Worm (Caenorhabditis elegans) whole organism, L3 larva: ENCODE results near the gene D1086.11.
A peak's percentile ranks its signal among the peaks of the same experiment; 100 is the strongest.

Experiments
- R02D3.7 ChIP-seq: fragments of 150-350 bp; optimal IDR thresholded peaks from 2 replicates; lab custom pipeline; 2014; ENCODE audit warnings: missing biosample characterization, missing genetic modification characterization
- ZK546.5 ChIP-seq: sonication (generic microtip); optimal IDR thresholded peaks from 2 replicates; lab custom pipeline; 2017; ENCODE audit warnings: missing biosample characterization, missing genetic modification characterization
- aly-2 ChIP-seq: fragments of 150-350 bp; optimal IDR thresholded peaks from 2 replicates; lab custom pipeline; 2014; ENCODE audit warnings: missing biosample characterization, missing genetic modification characterization
- ama-1 ChIP-seq: fragments of 150-350 bp; optimal IDR thresholded peaks from 2 replicates; lab custom pipeline; 2018
- ceh-16 ChIP-seq: sonication (generic microtip); optimal IDR thresholded peaks from 2 replicates; lab custom pipeline; 2017; ENCODE audit warnings: missing biosample characterization, missing genetic modification characterization
- ceh-28 ChIP-seq: fragments of 150-350 bp; optimal IDR thresholded peaks from 2 replicates; lab custom pipeline; 2014; ENCODE audit warnings: missing biosample characterization, missing genetic modification reagents, missing genetic modification characterization
- ceh-82 ChIP-seq: fragments of 150-350 bp; optimal IDR thresholded peaks from 2 replicates; lab custom pipeline; 2014; ENCODE audit warnings: missing biosample characterization, missing genetic modification characterization
- ceh-9 ChIP-seq: sonication (generic microtip); optimal IDR thresholded peaks from 2 replicates; lab custom pipeline; 2018; ENCODE audit warnings: missing biosample characterization, missing genetic modification characterization
- daf-12 ChIP-seq: fragments of 150-350 bp; optimal IDR thresholded peaks from 2 replicates; lab custom pipeline; 2014; ENCODE audit warnings: missing biosample characterization, missing genetic modification reagents, missing genetic modification characterization
- egl-27 ChIP-seq: sonication (generic microtip); optimal IDR thresholded peaks from 4 replicates; lab custom pipeline; 2017; ENCODE audit warnings: missing biosample characterization, missing genetic modification reagents, missing genetic modification characterization
- egl-5 ChIP-seq: fragments of 150-350 bp; optimal IDR thresholded peaks from 2 replicates; lab custom pipeline; 2017; ENCODE audit warnings: missing biosample characterization, missing genetic modification reagents, missing genetic modification characterization, inconsistent platforms
- elt-1 ChIP-seq: fragments of 150-350 bp; optimal IDR thresholded peaks from 2 replicates; lab custom pipeline; 2014; ENCODE audit warnings: missing biosample characterization, missing genetic modification characterization
- elt-2 ChIP-seq: sonication (generic microtip); optimal IDR thresholded peaks from 2 replicates; lab custom pipeline; 2016; ENCODE audit warnings: missing genetic modification reagents, mild to moderate bottlenecking, missing genetic modification characterization, missing compliant biosample characterization
- elt-3 ChIP-seq, 3 experiments: fragments of 150-350 bp in 1 of 3; sonication (generic microtip) in 2 of 3; optimal IDR thresholded peaks; 2 replicates in 2 of 3; 4 replicates in 1 of 3; lab custom pipeline; 2014 to 2017; ENCODE audit warnings: missing biosample characterization in 3 of 3, missing genetic modification characterization in 3 of 3
- eor-1 ChIP-seq, 2 experiments: fragments of 150-350 bp; optimal IDR thresholded peaks; 2 replicates each; lab custom pipeline; 2014 to 2018; ENCODE audit warnings: missing biosample characterization in 2 of 2, missing genetic modification characterization in 2 of 2
- fkh-10 ChIP-seq: sonication (generic microtip); optimal IDR thresholded peaks from 2 replicates; lab custom pipeline; 2017; ENCODE audit warnings: missing biosample characterization, missing genetic modification reagents, missing genetic modification characterization
- fkh-2 ChIP-seq: fragments of 150-350 bp; optimal IDR thresholded peaks from 2 replicates; lab custom pipeline; 2014; ENCODE audit warnings: missing biosample characterization, missing genetic modification reagents, missing genetic modification characterization
- fos-1 ChIP-seq: fragments of 150-350 bp; optimal IDR thresholded peaks from 2 replicates; lab custom pipeline; 2014; ENCODE audit warnings: missing biosample characterization, missing genetic modification characterization
- hmg-11 ChIP-seq: sonication (generic microtip); optimal IDR thresholded peaks from 2 replicates; lab custom pipeline; 2016; ENCODE audit warnings: missing genetic modification characterization, missing compliant biosample characterization
- jun-1 ChIP-seq: fragments of 150-350 bp; optimal IDR thresholded peaks from 2 replicates; lab custom pipeline; 2014; ENCODE audit warnings: missing biosample characterization, missing genetic modification reagents, missing genetic modification characterization
- lin-15B ChIP-seq: fragments of 150-350 bp; optimal IDR thresholded peaks from 2 replicates; lab custom pipeline; 2014; ENCODE audit warnings: missing biosample characterization, missing genetic modification characterization
- lin-39 ChIP-seq: fragments of 150-350 bp; optimal IDR thresholded peaks from 2 replicates; lab custom pipeline; 2018; ENCODE audit warnings: missing biosample characterization, missing genetic modification reagents, missing genetic modification characterization
- lsy-12 ChIP-seq: sonication (generic microtip); optimal IDR thresholded peaks from 2 replicates; lab custom pipeline; 2016; ENCODE audit warnings: mild to moderate bottlenecking, missing genetic modification characterization, missing compliant biosample characterization
- mdl-1 ChIP-seq: fragments of 150-350 bp; optimal IDR thresholded peaks from 2 replicates; lab custom pipeline; 2014; ENCODE audit warnings: missing biosample characterization, missing genetic modification characterization
- mml-1 ChIP-seq: fragments of 150-350 bp; sonication (generic microtip); optimal IDR thresholded peaks from 3 replicates; lab custom pipeline; 2014; ENCODE audit warnings: missing biosample characterization, missing genetic modification characterization
- nfya-1 ChIP-seq: sonication (generic microtip); optimal IDR thresholded peaks from 2 replicates; lab custom pipeline; 2017; ENCODE audit warnings: missing genetic modification characterization, mild to moderate bottlenecking, missing compliant biosample characterization, antibody characterized with exemption, moderate library complexity; ENCODE audit not compliant: insufficient read depth
- nhr-11 ChIP-seq: fragments of 150-350 bp; optimal IDR thresholded peaks from 2 replicates; lab custom pipeline; 2014; ENCODE audit warnings: missing biosample characterization, missing genetic modification characterization
- nhr-12 ChIP-seq: fragments of 150-350 bp; optimal IDR thresholded peaks from 2 replicates; lab custom pipeline; 2014; ENCODE audit warnings: missing biosample characterization, missing genetic modification characterization
- nhr-23 ChIP-seq: fragments of 150-350 bp; optimal IDR thresholded peaks from 2 replicates; lab custom pipeline; 2014; ENCODE audit warnings: missing biosample characterization, missing genetic modification reagents, missing genetic modification characterization
- nhr-237 ChIP-seq: fragments of 150-350 bp; optimal IDR thresholded peaks from 2 replicates; lab custom pipeline; 2014; ENCODE audit warnings: missing biosample characterization, missing genetic modification characterization
- nhr-25 ChIP-seq: sonication (generic microtip); optimal IDR thresholded peaks from 2 replicates; lab custom pipeline; 2017; ENCODE audit warnings: missing biosample characterization, missing genetic modification characterization
- nhr-28 ChIP-seq: fragments of 150-350 bp; optimal IDR thresholded peaks from 2 replicates; lab custom pipeline; 2014; ENCODE audit warnings: missing biosample characterization, missing genetic modification characterization
- nhr-43 ChIP-seq: sonication (generic microtip); optimal IDR thresholded peaks from 2 replicates; lab custom pipeline; 2016; ENCODE audit warnings: mild to moderate bottlenecking, missing genetic modification characterization, missing compliant biosample characterization; ENCODE audit not compliant: poor library complexity, severe bottlenecking
- nhr-67 ChIP-seq: fragments of 150-350 bp; optimal IDR thresholded peaks from 2 replicates; lab custom pipeline; 2014; ENCODE audit warnings: missing biosample characterization, missing genetic modification characterization
- nhr-76 ChIP-seq: fragments of 150-350 bp; sonication (generic microtip); optimal IDR thresholded peaks from 5 replicates; lab custom pipeline; 2014; ENCODE audit warnings: missing biosample characterization, missing genetic modification characterization
- nhr-77 ChIP-seq: fragments of 150-350 bp; optimal IDR thresholded peaks from 2 replicates; lab custom pipeline; 2014; ENCODE audit warnings: missing biosample characterization, missing genetic modification characterization
- pha-4 ChIP-seq: fragments of 150-350 bp; optimal IDR thresholded peaks from 2 replicates; lab custom pipeline; 2014; ENCODE audit warnings: missing biosample characterization, missing genetic modification reagents, missing genetic modification characterization
- pqm-1 ChIP-seq: fragments of 150-350 bp; optimal IDR thresholded peaks from 2 replicates; lab custom pipeline; 2017; ENCODE audit warnings: missing biosample characterization, missing genetic modification characterization, inconsistent platforms
- sea-2 ChIP-seq: fragments of 150-350 bp; sonication (generic microtip); optimal IDR thresholded peaks from 4 replicates; lab custom pipeline; 2014; ENCODE audit warnings: missing biosample characterization, missing genetic modification reagents, missing genetic modification characterization
- skn-1 ChIP-seq: fragments of 150-350 bp; optimal IDR thresholded peaks from 2 replicates; lab custom pipeline; 2014; ENCODE audit warnings: missing biosample characterization, missing genetic modification characterization
- snpc-4 ChIP-seq: fragments of 150-350 bp; optimal IDR thresholded peaks from 2 replicates; lab custom pipeline; 2014; ENCODE audit warnings: missing biosample characterization, missing genetic modification characterization
- tbx-2 ChIP-seq: sonication (generic microtip); optimal IDR thresholded peaks from 2 replicates; lab custom pipeline; 2016; ENCODE audit warnings: mild to moderate bottlenecking, missing genetic modification characterization, missing compliant biosample characterization
- unc-39 ChIP-seq: sonication (generic microtip); optimal IDR thresholded peaks from 4 replicates; lab custom pipeline; 2017; ENCODE audit warnings: missing biosample characterization, missing genetic modification characterization
- unc-62 ChIP-seq: fragments of 150-350 bp; sonication (generic microtip); optimal IDR thresholded peaks from 4 replicates; lab custom pipeline; 2014; ENCODE audit warnings: missing biosample characterization, missing genetic modification reagents, missing genetic modification characterization
- zag-1 ChIP-seq: fragments of 150-350 bp; optimal IDR thresholded peaks from 2 replicates; lab custom pipeline; 2014; ENCODE audit warnings: missing biosample characterization, missing genetic modification characterization
- ztf-11 ChIP-seq: fragments of 150-350 bp; optimal IDR thresholded peaks from 2 replicates; lab custom pipeline; 2014; ENCODE audit warnings: missing biosample characterization, missing genetic modification characterization
- ztf-4 ChIP-seq: fragments of 150-350 bp; optimal IDR thresholded peaks from 2 replicates; lab custom pipeline; 2014; ENCODE audit warnings: missing biosample characterization, missing genetic modification characterization

Gene D1086.11

DNA sequence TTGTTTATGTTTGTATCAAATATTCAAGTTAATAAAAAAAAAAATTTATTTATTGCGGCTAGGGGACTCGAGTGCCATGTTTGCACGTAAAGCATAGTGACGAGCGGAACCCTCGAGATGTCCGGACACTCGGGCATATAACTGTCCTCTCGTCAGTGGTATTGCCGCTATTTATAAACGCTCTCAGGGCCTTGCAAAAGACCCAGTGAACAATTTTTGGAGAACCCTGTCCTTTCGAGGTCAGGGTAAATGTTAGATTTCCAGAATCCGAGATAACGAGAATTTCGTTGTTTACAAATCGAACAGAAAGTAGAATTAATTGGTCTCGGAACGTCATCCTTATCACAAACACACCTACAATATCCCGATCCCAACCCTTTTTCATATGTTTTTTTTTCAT lies 18.1 kb downstream of the D1086.11 start, which contains the start of gene D1086.3:
TSS of gene D1086.3 (plus strand) at position 390 of the 400 bp plus-strand sequence.
- no peak for TF ChIP-seq ceh-16 (tag; lab: Kevin White, UChicago)
- no peak for TF ChIP-seq nhr-11 (tag; lab: Kevin White, UChicago)
- TF ChIP-seq egl-27 (tag; lab: Kevin White, UChicago): no peak
- TF ChIP-seq nhr-25 (tag; lab: Kevin White, UChicago): peak; percentile 54
- TF ChIP-seq nhr-237 (tag; lab: Kevin White, UChicago): no peak
- no peak for TF ChIP-seq mml-1 (tag; lab: Kevin White, UChicago)
- peak; percentile 90 for TF ChIP-seq ama-1 (lab: Kevin White, UChicago)
- no peak for TF ChIP-seq aly-2 (tag; lab: Kevin White, UChicago)
- no peak for TF ChIP-seq tbx-2 (tag; lab: Kevin White, UChicago)
- no peak for TF ChIP-seq skn-1 (tag; lab: Kevin White, UChicago)
- no peak for TF ChIP-seq nhr-23 (tag; lab: Kevin White, UChicago)
- TF ChIP-seq fos-1 (tag; lab: Kevin White, UChicago): no peak
- TF ChIP-seq elt-2 (tag; lab: Kevin White, UChicago): peak; percentile 12
- TF ChIP-seq nhr-76 (tag; lab: Kevin White, UChicago): no peak
- TF ChIP-seq ceh-82 (tag; lab: Kevin White, UChicago): no peak
- TF ChIP-seq unc-62: no peak
- TF ChIP-seq sea-2 (GFP tag; lab: Kevin White, UChicago): no peak
- TF ChIP-seq pha-4 (tag; lab: Kevin White, UChicago): no peak
- no peak for TF ChIP-seq fkh-10
- no peak for TF ChIP-seq nhr-67 (tag; lab: Kevin White, UChicago)
- no peak for TF ChIP-seq ztf-4 (tag; lab: Kevin White, UChicago)
- peak; percentile 20 for TF ChIP-seq R02D3.7 (tag; lab: Kevin White, UChicago)
- no peak for TF ChIP-seq elt-3 (tag; optimal IDR thresholded peaks at IDR 0.05; lab: Kevin White, UChicago)
- TF ChIP-seq nhr-12: no peak
- TF ChIP-seq egl-5 (tag; lab: Kevin White, UChicago): no peak
- no peak for TF ChIP-seq ZK546.5 (tag; lab: Kevin White, UChicago)
- TF ChIP-seq lin-39 (tag; lab: Kevin White, UChicago): no peak
- TF ChIP-seq lsy-12 (tag; lab: Kevin White, UChicago): no peak
- no peak for TF ChIP-seq nhr-77 (tag; lab: Kevin White, UChicago)
- no peak for TF ChIP-seq zag-1 (tag; lab: Kevin White, UChicago)
- TF ChIP-seq jun-1 (tag; lab: Kevin White, UChicago): no peak
- peak; percentile 67 for TF ChIP-seq pqm-1 (tag; lab: Kevin White, UChicago)
- no peak for TF ChIP-seq elt-1 (tag; lab: Kevin White, UChicago)
- TF ChIP-seq daf-12 (tag; lab: Kevin White, UChicago): no peak
- TF ChIP-seq hmg-11 (tag; lab: Kevin White, UChicago): no peak
- TF ChIP-seq ztf-11 (tag; lab: Kevin White, UChicago): no peak
- TF ChIP-seq nhr-28 (tag; lab: Kevin White, UChicago): no peak
- TF ChIP-seq mdl-1: no peak
- no peak for TF ChIP-seq ceh-9 (tag; lab: Kevin White, UChicago)
- TF ChIP-seq lin-15B (tag; lab: Kevin White, UChicago): peak; percentile 8
- no peak for TF ChIP-seq ceh-28 (tag; lab: Kevin White, UChicago)
- TF ChIP-seq nhr-43 (tag; lab: Kevin White, UChicago): peak; percentile 59
- TF ChIP-seq unc-39 (tag; lab: Kevin White, UChicago): no peak
- TF ChIP-seq snpc-4 (tag; lab: Kevin White, UChicago): peak; percentile 97
- TF ChIP-seq nfya-1 (tag; lab: Kevin White, UChicago): peak; percentile 29
- TF ChIP-seq eor-1 (tag; optimal IDR thresholded peaks at IDR 0.05; lab: Kevin White, UChicago): no peak
- TF ChIP-seq fkh-2 (tag; lab: Kevin White, UChicago): no peak
